Worm (Caenorhabditis elegans) whole organism, L4 larva: ENCODE results near the gene zzz-1.

ENCODE experiments used
- T20F7.1 ChIP-seq: fragments of 200-800 bp; sonication (Bioruptor generic); optimal IDR thresholded peaks from 2 replicates; lab custom pipeline; 2018; ENCODE audit warnings: mild to moderate bottlenecking, missing genetic modification characterization, missing compliant biosample characterization
- T26A8.4 ChIP-seq: fragments of 200-800 bp; sonication (Bioruptor generic); IDR thresholded peaks from 2 replicates; pipeline ENCODE4 v1.3.6; 2022; ENCODE audit warnings: missing genetic modification characterization, missing compliant biosample characterization
- Y105C5A.15 ChIP-seq: fragments of 200-800 bp; sonication (Bioruptor generic); IDR thresholded peaks from 2 replicates; pipeline ENCODE4 v1.3.6; 2022; ENCODE audit warnings: missing genetic modification characterization, missing compliant biosample characterization
- Y5F2A.4 ChIP-seq: fragments of 200-800 bp; sonication (Bioruptor generic); optimal IDR thresholded peaks from 2 replicates; lab custom pipeline; 2018; ENCODE audit warnings: mild to moderate bottlenecking, missing genetic modification characterization, missing compliant biosample characterization
- aha-1 ChIP-seq: fragments of 150-350 bp; peaks from one replicate; lab custom pipeline; 2014; ENCODE audit warnings: missing biosample characterization, missing genetic modification characterization
- attf-4 ChIP-seq: sonication (generic microtip); optimal IDR thresholded peaks from 3 replicates; lab custom pipeline; 2017; ENCODE audit warnings: missing biosample characterization, missing genetic modification characterization
- ceh-28 ChIP-seq: fragments of 150-350 bp; optimal IDR thresholded peaks from 2 replicates; lab custom pipeline; 2014; ENCODE audit warnings: missing biosample characterization, missing genetic modification reagents, missing genetic modification characterization
- ceh-32 ChIP-seq: sonication (generic microtip); optimal IDR thresholded peaks from 2 replicates; lab custom pipeline; 2016; ENCODE audit warnings: mild to moderate bottlenecking, missing genetic modification characterization, missing compliant biosample characterization; ENCODE audit not compliant: poor library complexity
- cey-2 ChIP-seq: sonication (generic microtip); optimal IDR thresholded peaks from 3 replicates; lab custom pipeline; 2017; ENCODE audit warnings: missing genetic modification characterization, mild to moderate bottlenecking, missing compliant biosample characterization, antibody characterized with exemption, borderline replicate concordance; ENCODE audit not compliant: insufficient read depth
- daf-16 ChIP-seq, 3 experiments: sonication (generic microtip); optimal IDR thresholded peaks; 2 replicates each; lab custom pipeline; 2016 to 2017; ENCODE audit warnings: missing genetic modification characterization in 3 of 3, missing genetic modification reagents in 3 of 3, mild to moderate bottlenecking in 2 of 3, missing compliant biosample characterization in 2 of 3, missing biosample characterization in 1 of 3, moderate library complexity in 1 of 3
- dmd-6 ChIP-seq: fragments of 200-800 bp; sonication (Bioruptor generic); IDR thresholded peaks from 2 replicates; pipeline ENCODE4 v1.3.6; 2022; ENCODE audit warnings: missing genetic modification reagents, missing genetic modification characterization, missing compliant biosample characterization
- dve-1 ChIP-seq: sonication (generic microtip); optimal IDR thresholded peaks from 2 replicates; lab custom pipeline; 2017; ENCODE audit warnings: antibody characterized with exemption, mild to moderate bottlenecking, missing genetic modification characterization, missing compliant biosample characterization; ENCODE audit not compliant: insufficient read depth
- egl-43 ChIP-seq: fragments of 200-800 bp; sonication (Bioruptor generic); IDR thresholded peaks from 2 replicates; pipeline ENCODE4 v1.3.6; 2022; ENCODE audit warnings: missing genetic modification reagents, missing genetic modification characterization, missing compliant biosample characterization
- fkh-10 ChIP-seq: fragments of 150-350 bp; optimal IDR thresholded peaks from 2 replicates; lab custom pipeline; 2014; ENCODE audit warnings: missing biosample characterization, missing genetic modification reagents, missing genetic modification characterization
- fos-1 ChIP-seq: fragments of 150-350 bp; optimal IDR thresholded peaks from 2 replicates; lab custom pipeline; 2014; ENCODE audit warnings: missing biosample characterization, missing genetic modification characterization
- gei-8 ChIP-seq: fragments of 200-800 bp; sonication (Bioruptor generic); optimal IDR thresholded peaks from 2 replicates; lab custom pipeline; 2018; ENCODE audit warnings: mild to moderate bottlenecking, missing genetic modification characterization, missing compliant biosample characterization
- hlh-11 ChIP-seq: fragments of 200-800 bp; sonication (Bioruptor generic); optimal IDR thresholded peaks from 2 replicates; lab custom pipeline; 2018; ENCODE audit warnings: mild to moderate bottlenecking, missing genetic modification characterization, missing compliant biosample characterization
- hlh-30 ChIP-seq: sonication (generic microtip); optimal IDR thresholded peaks from 2 replicates; lab custom pipeline; 2017; ENCODE audit warnings: antibody characterized with exemption, mild to moderate bottlenecking, missing genetic modification characterization, missing compliant biosample characterization; ENCODE audit not compliant: insufficient read depth
- hmg-1.1 ChIP-seq: fragments of 200-800 bp; sonication (Bioruptor generic); IDR thresholded peaks from 2 replicates; pipeline ENCODE4 v1.3.6; 2022; ENCODE audit warnings: missing genetic modification reagents, missing genetic modification characterization, missing compliant biosample characterization
- jun-1 ChIP-seq: fragments of 150-350 bp; optimal IDR thresholded peaks from 2 replicates; lab custom pipeline; 2014; ENCODE audit warnings: missing biosample characterization, missing genetic modification reagents, missing genetic modification characterization
- lim-7 ChIP-seq: fragments of 200-800 bp; sonication (Bioruptor generic); IDR thresholded peaks from 2 replicates; pipeline ENCODE4 v1.3.6; 2022; ENCODE audit warnings: missing genetic modification characterization, missing compliant biosample characterization
- lin-38 ChIP-seq: fragments of 200-800 bp; sonication (Bioruptor generic); IDR thresholded peaks from 2 replicates; pipeline ENCODE4 v1.3.6; 2022; ENCODE audit warnings: missing genetic modification reagents, missing genetic modification characterization, missing compliant biosample characterization
- lsy-2 ChIP-seq, 2 experiments: fragments of 150-350 bp in 1 of 2; sonication (generic microtip) in 1 of 2; optimal IDR thresholded peaks; 2 replicates each; lab custom pipeline; 2014 to 2017; ENCODE audit warnings: missing biosample characterization in 2 of 2, missing genetic modification characterization in 2 of 2
- madf-5 ChIP-seq, 2 experiments: fragments of 200-800 bp; sonication (Bioruptor generic); IDR thresholded peaks; 2 replicates each; pipeline ENCODE4 v1.3.6; 2022; ENCODE audit warnings: missing compliant biosample characterization in 2 of 2, missing genetic modification characterization in 2 of 2
- mes-2 ChIP-seq: sonication (generic microtip); optimal IDR thresholded peaks from 2 replicates; lab custom pipeline; 2016; ENCODE audit warnings: missing genotype, mild to moderate bottlenecking, missing genetic modification characterization, missing compliant biosample characterization; ENCODE audit not compliant: poor library complexity, severe bottlenecking
- nhr-102 ChIP-seq: sonication (generic microtip); optimal IDR thresholded peaks from 2 replicates; lab custom pipeline; 2016; ENCODE audit warnings: mild to moderate bottlenecking, missing genetic modification characterization, moderate library complexity, missing compliant biosample characterization
- nhr-11 ChIP-seq: fragments of 150-350 bp; optimal IDR thresholded peaks from 2 replicates; lab custom pipeline; 2014; ENCODE audit warnings: missing biosample characterization, missing genetic modification characterization
- nhr-6 ChIP-seq: fragments of 150-350 bp; optimal IDR thresholded peaks from 2 replicates; lab custom pipeline; 2014; ENCODE audit warnings: missing biosample characterization, missing genetic modification characterization
- nhr-76 ChIP-seq: fragments of 150-350 bp; optimal IDR thresholded peaks from 2 replicates; lab custom pipeline; 2014; ENCODE audit warnings: missing biosample characterization, missing genetic modification characterization
- spr-3 ChIP-seq: fragments of 200-800 bp; sonication (Bioruptor generic); optimal IDR thresholded peaks from 2 replicates; lab custom pipeline; 2018; ENCODE audit warnings: mild to moderate bottlenecking, missing genetic modification characterization, missing compliant biosample characterization
- tag-97 ChIP-seq: fragments of 200-800 bp; sonication (Bioruptor generic); IDR thresholded peaks from 2 replicates; pipeline ENCODE4 v1.3.6; 2022; ENCODE audit warnings: missing genetic modification characterization, missing compliant biosample characterization
- unc-62 ChIP-seq, 3 experiments: fragments of 150-350 bp in 1 of 3; sonication (generic microtip); optimal IDR thresholded peaks in 2 of 3; peaks in 1 of 3; 1 replicate in 1 of 3; 2 replicates in 2 of 3; lab custom pipeline; 2014 to 2017; ENCODE audit warnings: missing biosample characterization in 3 of 3, missing genetic modification characterization in 3 of 3, missing genetic modification reagents in 3 of 3, missing genotype in 1 of 3
- zfp-3 ChIP-seq: fragments of 200-800 bp; sonication (Bioruptor generic); conservative IDR thresholded peaks from 2 replicates; pipeline ENCODE4 v1.3.6; 2022; ENCODE audit warnings: missing genetic modification reagents, missing genetic modification characterization, missing compliant biosample characterization
- zip-2 ChIP-seq: fragments of 150-350 bp; optimal IDR thresholded peaks from 2 replicates; lab custom pipeline; 2014; ENCODE audit warnings: missing biosample characterization, missing genetic modification characterization

The zzz-1 gene

DNA sequence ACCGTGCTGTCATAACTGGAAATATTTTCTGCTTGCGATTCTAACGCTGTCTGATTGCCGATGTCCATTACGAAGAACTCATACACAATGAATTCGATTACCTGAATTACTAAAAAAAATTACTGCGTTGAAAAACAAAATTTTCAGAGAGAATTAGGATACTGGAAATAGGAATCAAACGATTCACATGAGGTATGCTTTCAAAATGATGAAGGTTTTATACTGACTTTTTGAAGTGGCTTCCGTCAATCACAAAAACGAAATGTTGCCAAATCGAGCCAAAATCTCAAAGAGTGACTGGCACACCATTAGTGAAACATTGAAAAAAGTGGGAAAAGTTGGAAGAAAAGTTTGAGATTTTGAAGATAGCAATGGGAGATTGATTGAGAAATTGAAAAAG lies at the start of gene zzz-1:
TSS of gene zzz-1 (minus strand) at position 101 of the 400 bp plus-strand sequence.
- no peak for TF ChIP-seq zip-2 (tag; lab: Kevin White, UChicago)
- no peak for TF ChIP-seq nhr-6 (tag; lab: Kevin White, UChicago)
- TF ChIP-seq mes-2 (tag; lab: Kevin White, UChicago), result no peak
- no peak for TF ChIP-seq Y105C5A.15 (GFP tag; lab: Robert Waterston, UW)
- no peak for TF ChIP-seq aha-1 (tag; lab: Kevin White, UChicago)
- no peak for TF ChIP-seq cey-2 (tag; lab: Kevin White, UChicago)
- TF ChIP-seq dmd-6, result no peak
- no peak for TF ChIP-seq hmg-1.1
- no peak for TF ChIP-seq egl-43 (GFP tag; lab: Robert Waterston, UW)
- TF ChIP-seq ceh-28 (tag; lab: Kevin White, UChicago), result no peak
- no peak for TF ChIP-seq T20F7.1 (GFP tag; lab: Kevin White, UChicago)
- TF ChIP-seq tag-97, result no peak
- no peak for TF ChIP-seq jun-1
- TF ChIP-seq nhr-11 (tag; lab: Kevin White, UChicago), result no peak
- TF ChIP-seq nhr-76 (tag; lab: Kevin White, UChicago), result no peak
- no peak for TF ChIP-seq hlh-30
- TF ChIP-seq fkh-10 (GFP tag; lab: Kevin White, UChicago), result no peak
- no peak for TF ChIP-seq lim-7 (GFP tag; lab: Robert Waterston, UW)
- TF ChIP-seq fos-1 (tag; lab: Kevin White, UChicago), result no peak

DNA sequence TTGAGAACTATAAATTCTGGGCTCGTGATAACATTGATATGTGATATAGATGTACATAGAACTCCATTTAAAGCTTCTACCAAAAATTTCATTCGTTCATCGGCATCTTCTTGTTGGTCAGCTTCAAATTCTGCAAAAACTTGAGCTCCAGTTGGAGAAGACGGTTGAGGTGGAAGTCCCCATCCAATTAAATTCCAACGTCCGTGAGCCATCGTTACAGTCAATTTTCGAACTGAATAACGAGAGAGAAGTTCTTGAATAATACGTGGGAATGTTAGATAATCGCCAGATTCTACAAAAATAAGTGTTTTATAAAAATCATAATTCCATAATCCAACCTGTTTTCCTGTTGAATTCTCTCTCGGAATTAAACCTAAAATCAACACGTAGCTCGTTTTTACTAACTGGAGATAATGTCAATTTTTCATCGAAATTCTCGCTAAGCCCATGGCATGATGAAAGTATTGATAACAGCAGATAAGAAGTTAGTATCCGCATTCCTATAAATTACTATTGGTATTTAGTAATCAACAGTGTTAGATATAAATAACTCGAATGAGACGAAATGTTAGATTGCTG lies 49.4 kb upstream of the zzz-1 start, which contains the start of gene pigt-1:
TSS of gene pigt-1 (minus strand) at position 500 of the 579 bp plus-strand sequence.
- TF ChIP-seq zfp-3 (GFP tag; lab: Robert Waterston, UW) (peak; percentile 77; the same call in 1 of the 2 replicates), nhr-76 (tag; lab: Kevin White, UChicago) (no peak), Y5F2A.4 (GFP tag; lab: Kevin White, UChicago) (no peak), madf-5 (GFP tag; IDR thresholded peaks at IDR 0.05; lab: Robert Waterston, UW) (0 out of 4 replicates have a peak, but pooled peaks of 1 of the 2 experiments have one; percentile 48), unc-62 (GFP tag; optimal IDR thresholded peaks at IDR 0.05 in 1 of 2; lab: Kevin White, UChicago) (peak in 1 of 2 experiments; percentile 58), unc-62 (tag; optimal IDR thresholded peaks at IDR 0.05; lab: Kevin White, UChicago) (no peak), lin-38 (GFP tag; lab: Robert Waterston, UW) (peak; percentile 34; the same call in 1 of the 2 replicates), lsy-2 (tag; optimal IDR thresholded peaks at IDR 0.05; lab: Kevin White, UChicago) (peak in 1 of 2 experiments; percentile 58), hlh-11 (tag; lab: Kevin White, UChicago) (peak; percentile 5), T26A8.4 (peak; percentile 42; the same call in 1 of the 2 replicates), ceh-32 (tag; lab: Kevin White, UChicago) (no peak), daf-16 (GFP tag; optimal IDR thresholded peaks at IDR 0.05; lab: Kevin White, UChicago) (peak; percentile 5 to 8), daf-16 (tag; optimal IDR thresholded peaks at IDR 0.05; lab: Kevin White, UChicago) (peak; percentile 63), spr-3 (no peak), dve-1 (tag; lab: Kevin White, UChicago) (peak; percentile 39), hmg-1.1 (no peak), T20F7.1 (GFP tag; lab: Kevin White, UChicago) (peak; percentile 45), ceh-28 (tag; lab: Kevin White, UChicago) (no peak), gei-8 (no peak), nhr-102 (tag; lab: Kevin White, UChicago) (peak; percentile 15), mes-2 (tag; lab: Kevin White, UChicago) (peak; percentile 50), fos-1 (tag; lab: Kevin White, UChicago) (no peak), attf-4 (no peak)
